Worm (Caenorhabditis elegans) whole organism, early embryonic: ENCODE data around the gene lsy-12.

Experiments used
- F13C5.2 ChIP-seq: sonication (generic microtip); optimal IDR thresholded peaks from 2 replicates; lab custom pipeline; 2017; ENCODE audit warnings: mild to moderate bottlenecking, missing genetic modification characterization, inconsistent platforms, missing compliant biosample characterization
- aly-1 ChIP-seq: sonication (generic microtip); optimal IDR thresholded peaks from 2 replicates; lab custom pipeline; 2016; ENCODE audit warnings: missing genetic modification characterization, missing compliant biosample characterization
- ama-1 ChIP-seq: fragments of 150-350 bp; optimal IDR thresholded peaks from 2 replicates; lab custom pipeline; 2014
- ceh-36 ChIP-seq: sonication (generic microtip); optimal IDR thresholded peaks from 2 replicates; lab custom pipeline; 2016; ENCODE audit warnings: missing genetic modification characterization, inconsistent platforms, missing compliant biosample characterization
- flt-1 ChIP-seq: fragments of 200-800 bp; sonication (Bioruptor generic); IDR thresholded peaks from 2 replicates; pipeline ENCODE4 v1.3.6; 2022; ENCODE audit warnings: missing genetic modification characterization, missing compliant biosample characterization
- hmg-4 ChIP-seq: fragments of 200-800 bp; sonication (Bioruptor generic); optimal IDR thresholded peaks from 2 replicates; lab custom pipeline; 2018; ENCODE audit warnings: mild to moderate bottlenecking, missing genetic modification characterization, missing compliant biosample characterization
- pes-1 ChIP-seq: fragments of 200-800 bp; sonication (Bioruptor generic); IDR thresholded peaks from 2 replicates; pipeline ENCODE4 v1.3.6; 2022; ENCODE audit warnings: missing genetic modification reagents, missing genetic modification characterization, missing compliant biosample characterization
- scrt-1 ChIP-seq: fragments of 200-800 bp; sonication (Bioruptor generic); IDR thresholded peaks from 2 replicates; pipeline ENCODE4 v1.3.6; 2022; ENCODE audit warnings: missing genetic modification characterization, missing compliant biosample characterization
- tbx-37 ChIP-seq: fragments of 200-800 bp; sonication (Bioruptor generic); conservative IDR thresholded peaks from 2 replicates; pipeline ENCODE4 v1.3.6; 2022; ENCODE audit warnings: missing genetic modification reagents, missing genetic modification characterization, missing compliant biosample characterization

DNA sequence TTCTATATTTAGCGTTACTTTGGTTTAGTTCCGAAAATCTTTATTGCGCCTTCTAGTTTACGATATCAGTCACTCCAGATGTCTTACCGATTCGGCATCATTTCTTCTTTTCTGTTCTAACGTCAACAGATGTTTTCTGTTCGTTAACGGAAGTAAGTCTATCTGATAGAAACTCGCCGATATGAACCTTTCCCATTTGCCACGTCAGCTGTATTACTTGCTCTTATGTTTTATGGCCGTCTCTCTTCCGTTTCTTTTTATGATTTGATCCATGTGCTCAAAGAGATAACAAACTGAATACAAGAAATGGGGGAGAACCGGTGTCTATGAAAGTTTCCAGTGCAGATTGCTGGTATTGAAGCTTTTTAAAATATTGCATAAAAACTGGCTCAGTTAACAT is 19.6 kb upstream of the lsy-12 start, which contains the start of gene srab-26:
- TF ChIP-seq tbx-37 (GFP tag; lab: Robert Waterston, UW) (no peak), ama-1 (lab: Kevin White, UChicago) (no peak), flt-1 (GFP tag; lab: Robert Waterston, UW) (no peak), ceh-36 (tag; lab: Kevin White, UChicago) (no peak), pes-1 (GFP tag; lab: Robert Waterston, UW) (no peak), F13C5.2 (tag; lab: Kevin White, UChicago) (no peak), aly-1 (no peak), scrt-1 (GFP tag; lab: Robert Waterston, UW) (no peak), hmg-4 (GFP tag; lab: Kevin White, UChicago) (no peak)
